Worm (Caenorhabditis elegans): ENCODE measurements around the gene F42A9.9.

Gene F42A9.9

DNA sequence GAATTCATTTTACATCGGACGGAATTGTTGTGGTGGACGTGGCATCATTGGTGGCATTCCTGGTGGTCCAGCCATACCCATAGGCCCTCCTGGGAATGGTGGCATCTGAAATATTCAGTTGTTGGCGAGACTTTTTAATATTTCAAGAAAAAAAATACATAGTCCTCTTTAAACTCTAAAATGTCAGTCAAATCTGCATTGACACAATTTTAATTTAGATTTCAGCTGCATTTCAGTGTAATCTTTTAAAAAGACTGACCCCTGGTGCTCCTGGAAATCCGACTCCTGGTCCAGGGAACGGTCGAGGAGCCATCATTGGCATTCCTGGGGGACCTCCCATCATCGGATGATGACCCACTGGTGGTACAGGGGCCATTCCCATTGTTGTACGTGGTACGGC is 48.3 kb upstream of the F42A9.9 start:
- TF ChIP-seq nhr-43 (tag; optimal IDR thresholded peaks at IDR 0.05; ENCODE audit: poor library complexity, severe bottlenecking) (no peak), nhr-12 (tag; optimal IDR thresholded peaks at IDR 0.05) (no peak), nhr-11 (tag; optimal IDR thresholded peaks at IDR 0.05) (no peak), tbx-2 (tag; optimal IDR thresholded peaks at IDR 0.05) (no peak), snpc-4 (tag; optimal IDR thresholded peaks at IDR 0.05) (no peak), nhr-237 (tag; optimal IDR thresholded peaks at IDR 0.05) (no peak), fos-1 (tag; optimal IDR thresholded peaks at IDR 0.05) (no peak), lin-15B (tag; optimal IDR thresholded peaks at IDR 0.05) (no peak), mml-1 (tag; optimal IDR thresholded peaks at IDR 0.05) (no peak), elt-3 (tag; optimal IDR thresholded peaks at IDR 0.05) (no peak)

DNA sequence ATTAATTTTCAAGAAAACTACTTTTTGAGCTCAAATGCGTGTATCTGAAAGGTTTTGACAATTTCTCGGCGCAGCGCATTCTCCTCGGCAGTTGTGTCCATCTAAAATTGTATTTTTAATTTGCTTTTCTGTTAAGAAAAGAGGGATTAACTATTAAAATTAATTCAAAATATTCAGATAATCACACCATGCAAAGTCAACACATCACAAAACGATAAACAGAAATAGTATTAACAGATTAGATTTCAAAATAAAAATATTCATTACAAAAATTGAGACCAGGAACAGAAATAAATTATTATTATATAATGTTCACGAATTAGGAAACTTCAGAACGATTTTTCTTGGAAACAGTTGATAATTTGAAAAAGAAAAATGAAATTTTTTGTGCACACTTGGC is 47.8 kb upstream of the F42A9.9 start, which contains the start of gene pole-2:
TSS of gene pole-2 (minus strand) at position 101 of the 400 bp plus-strand sequence.
- TF ChIP-seq ceh-82 (tag; optimal IDR thresholded peaks at IDR 0.05), result no peak
- TF ChIP-seq fos-1 (tag; optimal IDR thresholded peaks at IDR 0.05), result no peak
- TF ChIP-seq lin-15B (tag; optimal IDR thresholded peaks at IDR 0.05), result no peak
- TF ChIP-seq ZK546.5 (tag; optimal IDR thresholded peaks at IDR 0.05), result no peak
- TF ChIP-seq fkh-10 (GFP tag; optimal IDR thresholded peaks at IDR 0.05), result no peak
- no peak for TF ChIP-seq elt-3 (tag; optimal IDR thresholded peaks at IDR 0.05)

DNA sequence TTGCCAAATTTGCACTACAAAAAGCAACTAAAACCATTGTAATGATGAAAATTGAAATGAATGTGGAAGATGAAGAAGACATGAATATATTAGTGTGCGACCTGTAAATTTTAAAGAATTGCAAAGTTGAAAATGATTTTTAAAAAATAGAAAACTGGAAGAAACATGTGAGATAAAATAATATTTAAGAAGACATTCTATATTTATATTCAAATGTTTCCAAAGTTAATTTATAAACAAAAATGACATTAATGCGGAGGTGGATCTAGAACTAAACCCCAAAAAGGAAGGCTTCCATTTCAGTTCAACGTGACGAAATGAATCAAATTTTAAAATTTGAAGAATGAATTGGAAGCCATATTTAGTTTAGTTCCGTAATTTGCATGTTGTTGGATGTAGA is 40.6 kb upstream of the F42A9.9 start, which contains the start of gene nlp-60:
TSS of gene nlp-60 (minus strand) at position 101 of the 400 bp plus-strand sequence.
- no peak for TF ChIP-seq nhr-23 (tag; optimal IDR thresholded peaks at IDR 0.05)
- TF ChIP-seq ZK546.5 (tag; optimal IDR thresholded peaks at IDR 0.05), result no peak
- TF ChIP-seq aly-2 (tag; optimal IDR thresholded peaks at IDR 0.05), result no peak
- no peak for TF ChIP-seq lin-15B (tag; optimal IDR thresholded peaks at IDR 0.05)
- TF ChIP-seq tbx-2 (tag; optimal IDR thresholded peaks at IDR 0.05), result no peak
- no peak for TF ChIP-seq ceh-16 (tag; optimal IDR thresholded peaks at IDR 0.05)
- TF ChIP-seq nhr-28 (tag; optimal IDR thresholded peaks at IDR 0.05), result no peak
- no peak for TF ChIP-seq elt-3 (tag; optimal IDR thresholded peaks at IDR 0.05)
- no peak for TF ChIP-seq skn-1 (tag; optimal IDR thresholded peaks at IDR 0.05)
- TF ChIP-seq hmg-11 (tag; optimal IDR thresholded peaks at IDR 0.05), result no peak
- TF ChIP-seq nhr-11 (tag; optimal IDR thresholded peaks at IDR 0.05), result no peak
- no peak for TF ChIP-seq fkh-2 (tag; optimal IDR thresholded peaks at IDR 0.05)
- TF ChIP-seq eor-1 (tag; optimal IDR thresholded peaks at IDR 0.05), result no peak
- no peak for TF ChIP-seq fkh-10 (GFP tag; optimal IDR thresholded peaks at IDR 0.05)
- TF ChIP-seq ztf-4 (tag; optimal IDR thresholded peaks at IDR 0.05), result no peak
- TF ChIP-seq jun-1 (tag; optimal IDR thresholded peaks at IDR 0.05), result no peak

DNA sequence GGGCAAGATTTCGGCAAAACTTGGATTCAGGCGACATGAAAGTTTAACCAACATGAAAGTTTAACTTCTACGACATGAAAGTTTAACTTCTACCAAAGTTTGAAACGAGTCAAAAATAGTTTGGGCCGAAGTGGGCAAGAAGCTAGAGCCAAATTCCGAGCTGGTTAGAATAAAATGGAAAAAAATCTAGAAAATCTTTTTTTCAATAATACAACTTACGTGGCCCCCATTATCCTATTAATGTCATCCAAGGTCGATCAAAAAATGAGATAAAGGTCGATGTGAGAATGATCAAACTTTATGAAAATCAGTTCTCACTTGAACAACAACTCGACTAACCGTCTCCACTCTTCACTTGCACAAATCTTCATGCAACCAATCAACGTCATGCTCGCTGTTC is 38.6 kb upstream of the F42A9.9 start, which contains the start of gene F08B4.8:
TSS of gene F08B4.8 (plus strand) at position 301 of the 400 bp plus-strand sequence.
- TF ChIP-seq ama-1 (optimal IDR thresholded peaks at IDR 0.05) (no peak), eor-1 (tag; optimal IDR thresholded peaks at IDR 0.05) (no peak), mdl-1 (tag; optimal IDR thresholded peaks at IDR 0.05) (no peak), nhr-23 (tag; optimal IDR thresholded peaks at IDR 0.05) (no peak), nhr-25 (tag; optimal IDR thresholded peaks at IDR 0.05) (no peak), nhr-11 (tag; optimal IDR thresholded peaks at IDR 0.05) (no peak), unc-62 (GFP tag; optimal IDR thresholded peaks at IDR 0.05) (no peak), nhr-76 (tag; optimal IDR thresholded peaks at IDR 0.05) (no peak), fos-1 (tag; optimal IDR thresholded peaks at IDR 0.05) (no peak), daf-12 (tag; optimal IDR thresholded peaks at IDR 0.05) (no peak), ceh-28 (tag; optimal IDR thresholded peaks at IDR 0.05) (no peak), sea-2 (GFP tag; optimal IDR thresholded peaks at IDR 0.05) (no peak), zag-1 (tag; optimal IDR thresholded peaks at IDR 0.05) (no peak), R02D3.7 (tag; optimal IDR thresholded peaks at IDR 0.05) (no peak), aly-2 (tag; optimal IDR thresholded peaks at IDR 0.05) (no peak), snpc-4 (tag; optimal IDR thresholded peaks at IDR 0.05) (no peak), ceh-16 (tag; optimal IDR thresholded peaks at IDR 0.05) (no peak), nhr-67 (tag; optimal IDR thresholded peaks at IDR 0.05) (no peak)

DNA sequence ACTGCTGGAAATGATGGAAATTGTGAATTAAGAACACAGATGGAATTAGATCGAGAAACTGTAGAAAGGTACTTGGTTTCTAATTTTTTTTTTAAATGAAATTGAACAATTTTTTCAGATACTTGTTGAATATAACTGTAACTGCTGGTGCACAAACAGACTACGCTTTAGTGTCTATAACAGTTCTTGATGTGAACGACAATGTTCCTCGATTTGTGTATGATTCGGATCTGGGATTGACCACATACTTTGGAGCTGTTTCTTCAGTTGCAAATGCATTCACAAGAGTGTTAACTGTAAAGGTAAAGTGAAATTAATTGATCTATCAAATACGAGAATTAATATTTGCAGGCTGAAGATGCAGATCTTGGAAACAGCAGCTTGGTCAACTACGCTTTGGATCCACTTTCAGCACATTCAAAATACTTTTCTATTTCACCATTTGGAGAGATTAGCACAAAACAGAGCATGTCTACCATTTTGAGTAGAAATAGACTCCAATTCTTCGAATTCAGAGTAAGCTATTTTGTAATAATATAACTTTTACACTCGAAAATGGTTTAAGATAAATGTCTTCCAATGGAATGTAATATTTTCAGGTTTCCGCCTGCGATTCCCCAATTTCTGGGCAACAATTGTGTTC is 35.2 kb upstream of the F42A9.9 start:
- no peak for TF ChIP-seq R02D3.7 (tag; optimal IDR thresholded peaks at IDR 0.05)
- TF ChIP-seq nhr-12 (tag; optimal IDR thresholded peaks at IDR 0.05), result no peak
- no peak for TF ChIP-seq nhr-25 (tag; optimal IDR thresholded peaks at IDR 0.05)
- TF ChIP-seq fkh-10 (GFP tag; optimal IDR thresholded peaks at IDR 0.05), result no peak
